Worm (Caenorhabditis elegans): ENCODE results near the gene T06D4.1.

DNA sequence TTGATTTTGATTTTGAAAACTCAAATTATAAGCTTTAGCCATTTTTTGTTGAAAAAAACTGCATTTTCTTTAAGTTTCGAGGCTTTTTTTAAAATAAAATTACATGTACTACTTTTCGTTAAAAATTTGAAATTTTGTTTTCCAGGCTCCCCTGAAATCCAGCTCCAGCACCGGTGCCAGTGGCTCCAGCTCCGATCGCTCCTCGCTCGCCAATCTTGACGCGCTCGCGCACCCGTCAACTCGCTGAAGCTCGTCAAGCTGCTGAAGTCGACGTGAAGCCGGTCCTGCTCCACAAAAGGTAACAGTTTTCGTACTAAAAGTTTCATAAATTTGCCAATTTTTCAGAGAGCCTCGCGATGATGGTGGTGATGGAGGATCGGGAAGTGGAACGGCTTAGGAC lies 40.8 kb upstream of the T06D4.1 start:
- no peak for TF ChIP-seq aptf-3 (GFP tag; IDR thresholded peaks at IDR 0.05)
- no peak for TF ChIP-seq snpc-4 (GFP tag; optimal IDR thresholded peaks at IDR 0.05)
- no peak for TF ChIP-seq snpc-4 (tag; optimal IDR thresholded peaks at IDR 0.05)
- no peak for TF ChIP-seq tbp1 (GFP tag; optimal IDR thresholded peaks at IDR 0.05)
- TF ChIP-seq let-526 (GFP tag; IDR thresholded peaks at IDR 0.05), result no peak
- TF ChIP-seq bed-1 (GFP tag; IDR thresholded peaks at IDR 0.05), result no peak
- TF ChIP-seq lin-35 (GFP tag; optimal IDR thresholded peaks at IDR 0.05), result no peak
- TF ChIP-seq zim-3 (tag; optimal IDR thresholded peaks at IDR 0.05), result no peak
- no peak for TF ChIP-seq mxl-1 (tag; optimal IDR thresholded peaks at IDR 0.05)
- no peak for TF ChIP-seq tlf-1 (GFP tag; optimal IDR thresholded peaks at IDR 0.05)
- TF ChIP-seq madf-8 (GFP tag; conservative IDR thresholded peaks at IDR 0.05), result no peak
- no peak for TF ChIP-seq ceh-79 (tag; optimal IDR thresholded peaks at IDR 0.05)
- TF ChIP-seq nfya-2 (GFP tag; IDR thresholded peaks at IDR 0.05), result no peak
